In the genomic region with DNA sequence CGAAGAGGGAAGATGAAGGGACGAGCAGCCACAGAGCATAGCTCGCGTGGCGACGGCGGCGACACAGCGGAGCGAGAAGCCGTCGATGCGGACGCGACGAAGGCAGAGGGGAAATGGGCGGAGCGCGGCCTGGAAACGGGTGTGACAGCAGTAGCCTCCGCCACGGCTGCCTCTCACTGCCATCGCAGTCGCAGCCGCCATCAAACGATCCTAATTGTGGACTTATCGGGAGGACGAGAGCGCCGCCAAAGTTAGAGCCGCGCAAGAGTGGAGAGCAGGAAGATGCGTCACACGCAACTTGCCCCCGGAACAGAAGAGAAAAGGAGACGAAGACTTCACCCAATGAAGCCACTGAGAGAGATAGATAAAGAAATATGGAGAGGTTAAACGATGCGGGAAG, we compare ENCODE assay signal across 5 worm cellular contexts.
TF ChIP-seq lines count a peak whose summit lies in the region.

No protein-coding gene starts in this region.

TF ChIP-seq in whole organism, L1 larva, 84 proteins besides CTCF, POLR2A, EP300 and RAD21 (continues in another document):
- TF ChIP-seq ceh-8 (GFP tag; optimal IDR thresholded peaks at IDR 0.05; lab: Kevin White, UChicago): peak; percentile 73
- no peak for TF ChIP-seq C34B4.2 (tag; optimal IDR thresholded peaks at IDR 0.05; lab: Kevin White, UChicago)
- TF ChIP-seq swsn-7 (tag; optimal IDR thresholded peaks at IDR 0.05; lab: Kevin White, UChicago): peak; percentile 33
- TF ChIP-seq ztf-4 (tag; optimal IDR thresholded peaks at IDR 0.05; lab: Kevin White, UChicago): peak; percentile 9
- TF ChIP-seq lin-14 (GFP tag; optimal IDR thresholded peaks at IDR 0.05; lab: Kevin White, UChicago): peak; percentile 88
- peak; percentile 84 for TF ChIP-seq egl-13 (tag; optimal IDR thresholded peaks at IDR 0.05; lab: Kevin White, UChicago)
- peak; percentile 26 for TF ChIP-seq irx-1 (tag; optimal IDR thresholded peaks at IDR 0.05; lab: Kevin White, UChicago)
- TF ChIP-seq ceh-82 (tag; optimal IDR thresholded peaks at IDR 0.05; lab: Kevin White, UChicago): peak in 2 of 3 experiments; percentile 24 to 35
- peak; percentile 71 for TF ChIP-seq fkh-10 (GFP tag; optimal IDR thresholded peaks at IDR 0.05; lab: Kevin White, UChicago)
- TF ChIP-seq dpl-1 (GFP tag; optimal IDR thresholded peaks at IDR 0.05; lab: Kevin White, UChicago): no peak
- peak in 1 of 2 experiments; percentile 8 for TF ChIP-seq mdl-1 (tag; optimal IDR thresholded peaks at IDR 0.05; lab: Kevin White, UChicago)
- TF ChIP-seq mep-1 (tag; optimal IDR thresholded peaks at IDR 0.05; lab: Kevin White, UChicago): peak; percentile 2
- TF ChIP-seq snu-23 (GFP tag; optimal IDR thresholded peaks at IDR 0.05; lab: Kevin White, UChicago): peak; percentile 15
- TF ChIP-seq alr-1 (tag; optimal IDR thresholded peaks at IDR 0.05; lab: Kevin White, UChicago; ENCODE audit: borderline replicate concordance): no peak
- no peak for TF ChIP-seq ces-1 (GFP tag; optimal IDR thresholded peaks at IDR 0.05; lab: Kevin White, UChicago)
- TF ChIP-seq tbx-2 (tag; optimal IDR thresholded peaks at IDR 0.05; lab: Kevin White, UChicago): peak; percentile 53
- peak; percentile 17 for TF ChIP-seq xbp-1 (tag; optimal IDR thresholded peaks at IDR 0.05; lab: Kevin White, UChicago)

TF ChIP-seq in whole organism, L3 larva, 47 proteins besides CTCF, POLR2A, EP300 and RAD21:
- no peak for TF ChIP-seq ama-1 (optimal IDR thresholded peaks at IDR 0.05; lab: Kevin White, UChicago)
- peak; percentile 17 for TF ChIP-seq egl-5 (tag; optimal IDR thresholded peaks at IDR 0.05; lab: Kevin White, UChicago)
- peak; percentile 39 for TF ChIP-seq fkh-10 (GFP tag; optimal IDR thresholded peaks at IDR 0.05; lab: Kevin White, UChicago)
- peak; percentile 12 for TF ChIP-seq snpc-4 (tag; optimal IDR thresholded peaks at IDR 0.05; lab: Kevin White, UChicago)
- TF ChIP-seq ztf-4 (tag; optimal IDR thresholded peaks at IDR 0.05; lab: Kevin White, UChicago): no peak
- TF ChIP-seq hmg-11 (tag; optimal IDR thresholded peaks at IDR 0.05; lab: Kevin White, UChicago): peak; percentile 63
- no peak for TF ChIP-seq sea-2 (GFP tag; optimal IDR thresholded peaks at IDR 0.05; lab: Kevin White, UChicago)
- TF ChIP-seq nfya-1 (tag; optimal IDR thresholded peaks at IDR 0.05; lab: Kevin White, UChicago; ENCODE audit: insufficient read depth): peak; percentile 51
- no peak for TF ChIP-seq mdl-1 (tag; optimal IDR thresholded peaks at IDR 0.05; lab: Kevin White, UChicago)
- peak; percentile 76 for TF ChIP-seq lin-39 (tag; optimal IDR thresholded peaks at IDR 0.05; lab: Kevin White, UChicago)
- TF ChIP-seq mml-1 (tag; optimal IDR thresholded peaks at IDR 0.05; lab: Kevin White, UChicago): no peak
- TF ChIP-seq nhr-67 (tag; optimal IDR thresholded peaks at IDR 0.05; lab: Kevin White, UChicago): no peak
- TF ChIP-seq nhr-43 (tag; optimal IDR thresholded peaks at IDR 0.05; lab: Kevin White, UChicago; ENCODE audit: poor library complexity, severe bottlenecking): no peak

TF ChIP-seq in whole organism, early embryonic, 17 proteins besides CTCF, POLR2A, EP300 and RAD21:
- peak; percentile 62 for TF ChIP-seq aly-1 (tag; optimal IDR thresholded peaks at IDR 0.05; lab: Kevin White, UChicago)
- peak; percentile 67; the same call in 1 of the 2 replicates for TF ChIP-seq scrt-1 (GFP tag; IDR thresholded peaks at IDR 0.05; lab: Robert Waterston, UW)
- no peak for TF ChIP-seq tra-4 (tag; optimal IDR thresholded peaks at IDR 0.05; lab: Kevin White, UChicago)

TF ChIP-seq in whole organism, midembryonic, 9 proteins besides CTCF, POLR2A, EP300 and RAD21:
- peak; percentile 30; the same call in 1 of the 2 replicates for TF ChIP-seq tab-1 (GFP tag; IDR thresholded peaks at IDR 0.05; lab: Robert Waterston, UW)
- TF ChIP-seq T22C8.4 (GFP tag; IDR thresholded peaks at IDR 0.05; lab: Robert Waterston, UW): no peak
- TF ChIP-seq flt-1 (GFP tag; IDR thresholded peaks at IDR 0.05; lab: Robert Waterston, UW): no peak
- TF ChIP-seq ztf-29 (GFP tag; IDR thresholded peaks at IDR 0.05; lab: Robert Waterston, UW): no peak
- no peak for TF ChIP-seq ztf-23 (GFP tag; IDR thresholded peaks at IDR 0.05; lab: Robert Waterston, UW)
- no peak for TF ChIP-seq med-1 (GFP tag; optimal IDR thresholded peaks at IDR 0.05; lab: Kevin White, UChicago; ENCODE audit: insufficient read depth)
- TF ChIP-seq ref-1 (GFP tag; conservative IDR thresholded peaks at IDR 0.05; lab: Robert Waterston, UW): no peak
- TF ChIP-seq klf-2 (GFP tag; conservative IDR thresholded peaks at IDR 0.05; lab: Robert Waterston, UW): no peak

TF ChIP-seq in whole organism, young adult, 124 proteins besides CTCF, POLR2A, EP300 and RAD21:
- TF ChIP-seq Y56A3A.18 (GFP tag; IDR thresholded peaks at IDR 0.05; lab: Robert Waterston, UW): no peak
- TF ChIP-seq pbrm-1 (GFP tag; IDR thresholded peaks at IDR 0.05; lab: Robert Waterston, UW): no peak
- TF ChIP-seq ztf-28 (GFP tag; IDR thresholded peaks at IDR 0.05; lab: Robert Waterston, UW): 0 out of 2 replicates have a peak, but pooled peaks have one; percentile 37
- TF ChIP-seq F55B11.4 (tag; optimal IDR thresholded peaks at IDR 0.05; lab: Kevin White, UChicago; ENCODE audit: borderline replicate concordance, insufficient read depth): no peak
- TF ChIP-seq lin-40 (tag; optimal IDR thresholded peaks at IDR 0.05; lab: Kevin White, UChicago): peak; percentile 23
- peak; percentile 40 for TF ChIP-seq madf-10 (tag; optimal IDR thresholded peaks at IDR 0.05; lab: Kevin White, UChicago)
- no peak for TF ChIP-seq rpc-1 (optimal IDR thresholded peaks at IDR 0.05; lab: Kevin White, UChicago)
- TF ChIP-seq rpc-1 (tag; optimal IDR thresholded peaks at IDR 0.05; lab: Kevin White, UChicago): no peak
- 0 out of 2 replicates have a peak, but pooled peaks have one; percentile 12 for TF ChIP-seq C06A6.2 (GFP tag; conservative IDR thresholded peaks at IDR 0.05; lab: Robert Waterston, UW)
- no peak for TF ChIP-seq snpc-4 (GFP tag; optimal IDR thresholded peaks at IDR 0.05; lab: Kevin White, UChicago)
- TF ChIP-seq snpc-4 (tag; optimal IDR thresholded peaks at IDR 0.05; lab: Kevin White, UChicago): peak in 1 of 4 experiments; percentile 7
- TF ChIP-seq chd-7 (tag; optimal IDR thresholded peaks at IDR 0.05; lab: Kevin White, UChicago): no peak
- TF ChIP-seq ztf-25 (GFP tag; IDR thresholded peaks at IDR 0.05; lab: Robert Waterston, UW): 0 out of 2 replicates have a peak, but pooled peaks have one; percentile 7
- TF ChIP-seq nfya-2 (GFP tag; IDR thresholded peaks at IDR 0.05; lab: Robert Waterston, UW): no peak
- no peak for TF ChIP-seq hmg-1.2 (GFP tag; IDR thresholded peaks at IDR 0.05; lab: Robert Waterston, UW)
- 0 out of 2 replicates have a peak, but pooled peaks have one; percentile 49 for TF ChIP-seq cebp-1 (GFP tag; IDR thresholded peaks at IDR 0.05; lab: Robert Waterston, UW)
- TF ChIP-seq cebp-1 (tag; optimal IDR thresholded peaks at IDR 0.05; lab: Kevin White, UChicago): peak; percentile 10
- TF ChIP-seq bed-2 (GFP tag; IDR thresholded peaks at IDR 0.05; lab: Robert Waterston, UW): no peak
- TF ChIP-seq ets-4 (GFP tag; optimal IDR thresholded peaks at IDR 0.05; lab: Kevin White, UChicago): no peak
- no peak for TF ChIP-seq snpc-3.4 (tag; optimal IDR thresholded peaks at IDR 0.05; lab: Kevin White, UChicago)
- no peak for TF ChIP-seq F33H1.4 (GFP tag; IDR thresholded peaks at IDR 0.05; lab: Robert Waterston, UW)
- TF ChIP-seq B0336.3 (GFP tag; IDR thresholded peaks at IDR 0.05; lab: Robert Waterston, UW): 0 out of 2 replicates have a peak, but pooled peaks have one; percentile 42
- no peak for TF ChIP-seq F22D6.2 (tag; optimal IDR thresholded peaks at IDR 0.05; lab: Kevin White, UChicago)
- no peak for TF ChIP-seq madf-3 (GFP tag; IDR thresholded peaks at IDR 0.05; lab: Robert Waterston, UW)
- TF ChIP-seq somi-1 (GFP tag; optimal IDR thresholded peaks at IDR 0.05; lab: Kevin White, UChicago): peak; percentile 26
- TF ChIP-seq mcd-1 (GFP tag; IDR thresholded peaks at IDR 0.05; lab: Robert Waterston, UW): peak; percentile 28; the same call in 1 of the 2 replicates
- peak; percentile 93 for TF ChIP-seq egrh-3 (GFP tag; IDR thresholded peaks at IDR 0.05; lab: Robert Waterston, UW)
- peak; percentile 98 for TF ChIP-seq zfh-2 (GFP tag; conservative IDR thresholded peaks at IDR 0.05; lab: Robert Waterston, UW)
- peak; percentile 14 for TF ChIP-seq ceh-27 (GFP tag; optimal IDR thresholded peaks at IDR 0.05; lab: Kevin White, UChicago)
- no peak for TF ChIP-seq F37B4.10 (GFP tag; IDR thresholded peaks at IDR 0.05; lab: Robert Waterston, UW)
- TF ChIP-seq ceh-100 (GFP tag; IDR thresholded peaks at IDR 0.05; lab: Robert Waterston, UW): peak; percentile 38; the same call in 1 of the 2 replicates
- no peak for TF ChIP-seq let-607 (tag; optimal IDR thresholded peaks at IDR 0.05; lab: Kevin White, UChicago)
- TF ChIP-seq K12H6.12 (tag; optimal IDR thresholded peaks at IDR 0.05; lab: Kevin White, UChicago): peak; percentile 49
- TF ChIP-seq efl-1 (GFP tag; optimal IDR thresholded peaks at IDR 0.05; lab: Kevin White, UChicago): no peak
- no peak for TF ChIP-seq aptf-3 (GFP tag; IDR thresholded peaks at IDR 0.05; lab: Robert Waterston, UW)
- no peak for TF ChIP-seq hlh-26 (GFP tag; conservative IDR thresholded peaks at IDR 0.05; lab: Robert Waterston, UW)
- no peak for TF ChIP-seq pha-4 (tag; optimal IDR thresholded peaks at IDR 0.05; lab: Kevin White, UChicago)
- no peak for TF ChIP-seq tlf-1 (GFP tag; optimal IDR thresholded peaks at IDR 0.05; lab: Kevin White, UChicago)
- TF ChIP-seq nfyb-1 (GFP tag; IDR thresholded peaks at IDR 0.05; lab: Robert Waterston, UW): 0 out of 2 replicates have a peak, but pooled peaks have one; percentile 57
